Fruit fly (Drosophila melanogaster) whole organism, embryonic: ENCODE results near the gene Ppat-Dpck.

ENCODE experiments used
- Antp ChIP-seq: fragments of 200-800 bp; sonication (Bioruptor generic); optimal IDR thresholded peaks from 3 replicates; lab custom pipeline; 2016; ENCODE audit warnings: missing biosample characterization, missing genetic modification characterization
- Bdp1 ChIP-seq: fragments of 200-800 bp; sonication (Bioruptor generic); optimal IDR thresholded peaks from 3 replicates; lab custom pipeline; 2016; ENCODE audit warnings: missing biosample characterization, missing genetic modification characterization
- Bteb2 ChIP-seq: fragments of 200-800 bp; sonication (Bioruptor generic); optimal IDR thresholded peaks from 2 replicates; lab custom pipeline; 2016; ENCODE audit warnings: missing biosample characterization, missing genetic modification characterization
- CG10431 ChIP-seq: fragments of 200-800 bp; sonication (Bioruptor generic); optimal IDR thresholded peaks from 3 replicates; lab custom pipeline; 2018; ENCODE audit warnings: missing biosample characterization, mild to moderate bottlenecking, missing genetic modification characterization
- CG10654 ChIP-seq: fragments of 200-800 bp; sonication (Bioruptor generic); optimal IDR thresholded peaks from 2 replicates; lab custom pipeline; 2016; ENCODE audit warnings: missing biosample characterization, missing genetic modification characterization
- CG11695 ChIP-seq: fragments of 200-800 bp; sonication (Bioruptor generic); IDR thresholded peaks from 3 replicates; pipeline ENCODE4 v1.3.6; 2022; ENCODE audit warnings: missing biosample characterization, missing genetic modification characterization
- CG12744 ChIP-seq: fragments of 200-800 bp; sonication (Bioruptor generic); optimal IDR thresholded peaks from 2 replicates; lab custom pipeline; 2016; ENCODE audit warnings: missing biosample characterization, missing genetic modification characterization
- CG14441 ChIP-seq: fragments of 200-800 bp; sonication (Bioruptor generic); IDR thresholded peaks from 2 replicates; pipeline ENCODE4 v1.3.6; 2022; ENCODE audit warnings: missing biosample characterization, missing genetic modification characterization
- CG1529 ChIP-seq: fragments of 200-800 bp; sonication (Bioruptor generic); optimal IDR thresholded peaks from 3 replicates; lab custom pipeline; 2018; ENCODE audit warnings: missing biosample characterization, missing genetic modification characterization
- CG1603 ChIP-seq: fragments of 200-800 bp; sonication (Bioruptor generic); optimal IDR thresholded peaks from 2 replicates; lab custom pipeline; 2019; ENCODE audit warnings: missing biosample characterization, mild to moderate bottlenecking, missing genetic modification characterization, moderate library complexity
- CG2116 ChIP-seq: fragments of 200-800 bp; sonication (Bioruptor generic); optimal IDR thresholded peaks from 3 replicates; lab custom pipeline; 2018; ENCODE audit warnings: missing biosample characterization, mild to moderate bottlenecking, missing genetic modification characterization
- CG31365 ChIP-seq: fragments of 200-800 bp; sonication (Bioruptor generic); optimal IDR thresholded peaks from 2 replicates; lab custom pipeline; 2018; ENCODE audit warnings: missing biosample characterization, mild to moderate bottlenecking, missing genetic modification characterization
- CG3407 ChIP-seq: fragments of 200-800 bp; sonication (Bioruptor generic); optimal IDR thresholded peaks from 2 replicates; lab custom pipeline; 2018; ENCODE audit warnings: missing biosample characterization, mild to moderate bottlenecking, missing genetic modification characterization
- CG42726 ChIP-seq: fragments of 200-800 bp; sonication (Bioruptor generic); IDR thresholded peaks from 2 replicates; pipeline ENCODE4 v1.3.6; 2022; ENCODE audit warnings: missing biosample characterization, missing genetic modification characterization; ENCODE audit not compliant: partially characterized antibody
- CG4730 ChIP-seq: fragments of 200-800 bp; sonication (Bioruptor generic); IDR thresholded peaks from 2 replicates; pipeline ENCODE4 v1.3.6; 2022; ENCODE audit warnings: missing biosample characterization, missing genetic modification characterization
- CG6272 ChIP-seq: fragments of 200-800 bp; sonication (Bioruptor generic); IDR thresholded peaks from 2 replicates; pipeline ENCODE4 v1.3.6; 2022; ENCODE audit warnings: missing biosample characterization, missing genetic modification characterization
- CG8765 ChIP-seq: fragments of 200-800 bp; sonication (Bioruptor generic); IDR thresholded peaks from 2 replicates; pipeline ENCODE4 v1.3.6; 2022; ENCODE audit warnings: missing biosample characterization, missing genetic modification characterization
- CG8944 ChIP-seq: fragments of 200-800 bp; sonication (Bioruptor generic); optimal IDR thresholded peaks from 3 replicates; lab custom pipeline; 2016; ENCODE audit warnings: missing biosample characterization, missing genetic modification characterization
- CG9609 ChIP-seq: fragments of 200-800 bp; sonication (Bioruptor generic); optimal IDR thresholded peaks from 3 replicates; lab custom pipeline; 2016; ENCODE audit warnings: missing biosample characterization, missing genetic modification characterization
- Camta ChIP-seq: fragments of 200-800 bp; sonication (Bioruptor generic); optimal IDR thresholded peaks from 2 replicates; lab custom pipeline; 2016; ENCODE audit warnings: missing biosample characterization, missing genetic modification characterization
- CoRest ChIP-seq: fragments of 200-800 bp; sonication (Bioruptor generic); optimal IDR thresholded peaks from 3 replicates; lab custom pipeline; 2018; ENCODE audit warnings: missing biosample characterization, mild to moderate bottlenecking, missing genetic modification characterization, moderate library complexity
- Elba2 ChIP-seq: fragments of 200-800 bp; sonication (Bioruptor generic); optimal IDR thresholded peaks from 3 replicates; lab custom pipeline; 2016; ENCODE audit warnings: missing biosample characterization, missing genetic modification characterization
- Ets65A ChIP-seq: fragments of 200-800 bp; sonication (Bioruptor generic); peaks from one replicate; lab custom pipeline; 2016; ENCODE audit warnings: missing biosample characterization, missing genetic modification characterization
- H2.0 ChIP-seq: fragments of 200-800 bp; sonication (Bioruptor generic); IDR thresholded peaks from 2 replicates; pipeline ENCODE4 v1.3.6; 2022; ENCODE audit warnings: missing biosample characterization, missing genetic modification characterization
- HmgD ChIP-seq: fragments of 200-800 bp; sonication (Bioruptor generic); optimal IDR thresholded peaks from 3 replicates; lab custom pipeline; 2016; ENCODE audit warnings: missing biosample characterization, missing genetic modification characterization
- Kr ChIP-seq: fragments of 200-800 bp; sonication (Bioruptor generic); optimal IDR thresholded peaks from 2 replicates; lab custom pipeline; 2017; ENCODE audit warnings: missing biosample characterization, mild to moderate bottlenecking, missing genetic modification characterization
- Lpt ChIP-seq: fragments of >200 bp; optimal IDR thresholded peaks from 2 replicates; lab custom pipeline; 2018; ENCODE audit warnings: missing biosample characterization, missing genetic modification characterization
- Mad ChIP-seq: fragments of 200-800 bp; sonication (Bioruptor generic); optimal IDR thresholded peaks from 2 replicates; lab custom pipeline; 2016; ENCODE audit warnings: missing biosample characterization, missing genetic modification characterization
- Sin3A ChIP-seq: fragments of >200 bp; optimal IDR thresholded peaks from 2 replicates; lab custom pipeline; 2018
- Sox100B ChIP-seq: fragments of 200-800 bp; sonication (Bioruptor generic); optimal IDR thresholded peaks from 3 replicates; lab custom pipeline; 2018; ENCODE audit warnings: missing biosample characterization, mild to moderate bottlenecking, missing genetic modification characterization
- Sox102F ChIP-seq: fragments of 200-800 bp; sonication (Bioruptor generic); optimal IDR thresholded peaks from 2 replicates; lab custom pipeline; 2018; ENCODE audit warnings: missing biosample characterization, mild to moderate bottlenecking, missing genetic modification characterization, moderate library complexity
- Tbp ChIP-seq: fragments of >200 bp; optimal IDR thresholded peaks from 2 replicates; lab custom pipeline; 2018; ENCODE audit warnings: missing biosample characterization, missing genetic modification characterization
- YL-1 ChIP-seq: fragments of 200-800 bp; sonication (Bioruptor generic); optimal IDR thresholded peaks from 3 replicates; lab custom pipeline; 2017; ENCODE audit warnings: missing biosample characterization, mild to moderate bottlenecking, missing genetic modification characterization
- az2 ChIP-seq: fragments of 200-800 bp; sonication (Bioruptor generic); optimal IDR thresholded peaks from 3 replicates; lab custom pipeline; 2016; ENCODE audit warnings: missing biosample characterization, missing genetic modification characterization
- en ChIP-seq: fragments of 200-800 bp; sonication (Bioruptor generic); optimal IDR thresholded peaks from 2 replicates; lab custom pipeline; 2016; ENCODE audit warnings: missing biosample characterization, missing genetic modification characterization
- fd102C ChIP-seq: fragments of 200-800 bp; sonication (Bioruptor generic); optimal IDR thresholded peaks from 2 replicates; lab custom pipeline; 2018; ENCODE audit warnings: missing biosample characterization, mild to moderate bottlenecking, missing genetic modification characterization, moderate library complexity
- jumu ChIP-seq: fragments of 200-800 bp; sonication (Bioruptor generic); optimal IDR thresholded peaks from 3 replicates; lab custom pipeline; 2016; ENCODE audit warnings: missing biosample characterization, missing genetic modification characterization
- kay ChIP-seq: fragments of 200-800 bp; sonication (Bioruptor generic); optimal IDR thresholded peaks from 2 replicates; lab custom pipeline; 2016; ENCODE audit warnings: missing biosample characterization, missing genetic modification characterization
- p53 ChIP-seq: fragments of 200-800 bp; sonication (Bioruptor generic); optimal IDR thresholded peaks from 2 replicates; lab custom pipeline; 2016; ENCODE audit warnings: missing biosample characterization, missing genetic modification characterization
- psq ChIP-seq: fragments of 200-800 bp; sonication (Bioruptor generic); optimal IDR thresholded peaks from 2 replicates; lab custom pipeline; 2017; ENCODE audit warnings: missing biosample characterization, missing genetic modification characterization
- pzg ChIP-seq: fragments of 200-800 bp; sonication (Bioruptor generic); optimal IDR thresholded peaks from 3 replicates; lab custom pipeline; 2018; ENCODE audit warnings: missing biosample characterization, mild to moderate bottlenecking, missing genetic modification characterization, moderate library complexity
- salm ChIP-seq: fragments of 200-800 bp; sonication (Bioruptor generic); optimal IDR thresholded peaks from 2 replicates; lab custom pipeline; 2018; ENCODE audit warnings: missing biosample characterization, mild to moderate bottlenecking, missing genetic modification characterization
- sc ChIP-seq, 3 experiments: fragments of >200 bp in 2 of 3; fragments of 200-800 bp in 1 of 3; sonication (Bioruptor generic) in 1 of 3; optimal IDR thresholded peaks; 2 replicates in 2 of 3; 3 replicates in 1 of 3; lab custom pipeline; 2017; ENCODE audit warnings: mild to moderate bottlenecking in 1 of 3, missing biosample characterization in 1 of 3, missing genetic modification characterization in 1 of 3, missing genetic modification reagents in 1 of 3
- sisA ChIP-seq: fragments of 200-800 bp; sonication (Bioruptor generic); IDR thresholded peaks from 2 replicates; pipeline ENCODE4 v1.3.6; 2022; ENCODE audit warnings: missing biosample characterization, missing genetic modification characterization
- so ChIP-seq: fragments of 200-800 bp; sonication (Bioruptor generic); IDR thresholded peaks from 3 replicates; pipeline ENCODE4 v1.3.6; 2022; ENCODE audit warnings: missing biosample characterization, missing genetic modification characterization
- sob ChIP-seq: fragments of 200-800 bp; sonication (Bioruptor generic); IDR thresholded peaks from 2 replicates; pipeline ENCODE4 v1.3.6; 2022; ENCODE audit warnings: missing biosample characterization, missing genetic modification characterization
- sr ChIP-seq: fragments of 200-800 bp; sonication (Bioruptor generic); IDR thresholded peaks from 3 replicates; pipeline ENCODE4 v1.3.6; 2022; ENCODE audit warnings: missing biosample characterization, missing genetic modification characterization
- zen ChIP-seq: fragments of 200-800 bp; sonication (Bioruptor generic); optimal IDR thresholded peaks from 3 replicates; lab custom pipeline; 2018; ENCODE audit warnings: missing biosample characterization, mild to moderate bottlenecking, missing genetic modification characterization, moderate library complexity

Gene Ppat-Dpck

dm6 chr3L:5752903-5753604, 15.5 kb downstream of the Ppat-Dpck start, which contains the start of gene Usp47 (continued):
- TF ChIP-seq Ets65A (GFP tag; lab: Kevin White, UChicago): no peak
- TF ChIP-seq HmgD (GFP tag; lab: Kevin White, UChicago): peak; percentile 66
- no peak for TF ChIP-seq CG2116 (GFP tag; lab: Kevin White, UChicago)
- TF ChIP-seq CG42726 (GFP tag; lab: Robert Waterston, UW): peak; percentile 56; the same call in 1 of the 2 replicates
- TF ChIP-seq CG12744: no peak
- no peak for TF ChIP-seq H2.0
- no peak for TF ChIP-seq Elba2 (GFP tag; lab: Kevin White, UChicago)
- no peak for TF ChIP-seq CG4730 (GFP tag; lab: Robert Waterston, UW)
- no peak for TF ChIP-seq Lpt
- TF ChIP-seq CG10431 (GFP tag; lab: Kevin White, UChicago): no peak
- no peak for TF ChIP-seq CG1529 (GFP tag; lab: Kevin White, UChicago)
- no peak for TF ChIP-seq jumu (GFP tag; lab: Kevin White, UChicago)

- TF ChIP-seq kay (GFP tag; lab: Kevin White, UChicago): no peak
- peak; percentile 26 for TF ChIP-seq CG3407 (GFP tag; lab: Kevin White, UChicago)
- no peak for TF ChIP-seq Sox100B (GFP tag; lab: Kevin White, UChicago)
- TF ChIP-seq Bteb2 (GFP tag; lab: Kevin White, UChicago): no peak
- no peak for TF ChIP-seq p53 (GFP tag; lab: Kevin White, UChicago)
- peak; percentile 19 for TF ChIP-seq salm (tag; lab: Kevin White, UChicago)
- TF ChIP-seq CG11695 (GFP tag; lab: Robert Waterston, UW): peak; percentile 7; the same call in 1 of the 3 replicates
- no peak for TF ChIP-seq sisA (GFP tag; lab: Robert Waterston, UW)
- no peak for TF ChIP-seq Sox102F (GFP tag; lab: Kevin White, UChicago)
- no peak for TF ChIP-seq Bdp1 (GFP tag; lab: Kevin White, UChicago)
- no peak for TF ChIP-seq sc (optimal IDR thresholded peaks at IDR 0.05; lab: Kevin White, UChicago)
- TF ChIP-seq sc (GFP tag; optimal IDR thresholded peaks at IDR 0.05; lab: Kevin White, UChicago): no peak
- TF ChIP-seq CG9609: no peak
- peak; percentile 92 for TF ChIP-seq YL-1
- no peak for TF ChIP-seq Antp (GFP tag; lab: Kevin White, UChicago)
- TF ChIP-seq CG8944: no peak
- TF ChIP-seq CG6272: peak; percentile 50; the same call in 1 of the 2 replicates
- no peak for TF ChIP-seq sr
- no peak for TF ChIP-seq CG31365 (tag; lab: Kevin White, UChicago)
- no peak for TF ChIP-seq sob (GFP tag; lab: Robert Waterston, UW)
- TF ChIP-seq CG8765 (GFP tag; lab: Robert Waterston, UW): no peak
- no peak for TF ChIP-seq Mad
- no peak for TF ChIP-seq fd102C (GFP tag; lab: Kevin White, UChicago)
- no peak for TF ChIP-seq az2
- TF ChIP-seq Kr (GFP tag; lab: Kevin White, UChicago): no peak
- peak; percentile 12; the same call in 1 of the 3 replicates for TF ChIP-seq so
- no peak for TF ChIP-seq CG14441 (GFP tag; lab: Robert Waterston, UW)
- peak; percentile 40 for TF ChIP-seq zen (tag; lab: Kevin White, UChicago)
- TF ChIP-seq Sin3A (lab: Kevin White, UChicago): peak; percentile 95
- TF ChIP-seq CG10654: no peak
- TF ChIP-seq CG1603: peak; percentile 43
- no peak for TF ChIP-seq Camta (GFP tag; lab: Kevin White, UChicago)
- no peak for TF ChIP-seq Tbp
- peak; percentile 85 for TF ChIP-seq pzg (GFP tag; lab: Kevin White, UChicago)
- peak; percentile 6 for TF ChIP-seq CoRest (tag; lab: Kevin White, UChicago)
- no peak for TF ChIP-seq psq (GFP tag; lab: Kevin White, UChicago)
- TF ChIP-seq en (GFP tag; lab: Kevin White, UChicago): no peak
Measured at dm6 chr3L:5751740-5752579, 16.6 kb downstream of the Ppat-Dpck start, which contains the start of gene DnaJ-1. Gene DnaJ-1, minus strand, starts transcription at chr3L:5752189.
